Fruit fly (Drosophila melanogaster) whole organism: ENCODE measurements around the gene dysf.
A peak's percentile ranks its signal among the peaks of the same experiment; 100 is the strongest.

Source experiments
- CG8478 ChIP-seq: fragments of >200 bp; optimal IDR thresholded peaks from 2 replicates; lab custom pipeline; 2018; ENCODE audit warnings: inconsistent platforms
- Dll ChIP-seq: fragments of >200 bp; optimal IDR thresholded peaks from 2 replicates; lab custom pipeline; 2017
- EcR ChIP-seq, 2 experiments: fragments of >200 bp; optimal IDR thresholded peaks; 2 replicates each; lab custom pipeline; 2017; ENCODE audit warnings: missing biosample characterization in 2 of 2, missing genetic modification characterization in 2 of 2, missing genetic modification reagents in 2 of 2
- pan ChIP-seq: fragments of >200 bp; optimal IDR thresholded peaks from 2 replicates; lab custom pipeline; 2017
- psq ChIP-seq: fragments of >200 bp; optimal IDR thresholded peaks from 2 replicates; lab custom pipeline; 2017
- usp ChIP-seq: fragments of >200 bp; optimal IDR thresholded peaks from 2 replicates; lab custom pipeline; 2017; ENCODE audit warnings: missing biosample characterization, missing genetic modification characterization, mixed read lengths

DNA sequence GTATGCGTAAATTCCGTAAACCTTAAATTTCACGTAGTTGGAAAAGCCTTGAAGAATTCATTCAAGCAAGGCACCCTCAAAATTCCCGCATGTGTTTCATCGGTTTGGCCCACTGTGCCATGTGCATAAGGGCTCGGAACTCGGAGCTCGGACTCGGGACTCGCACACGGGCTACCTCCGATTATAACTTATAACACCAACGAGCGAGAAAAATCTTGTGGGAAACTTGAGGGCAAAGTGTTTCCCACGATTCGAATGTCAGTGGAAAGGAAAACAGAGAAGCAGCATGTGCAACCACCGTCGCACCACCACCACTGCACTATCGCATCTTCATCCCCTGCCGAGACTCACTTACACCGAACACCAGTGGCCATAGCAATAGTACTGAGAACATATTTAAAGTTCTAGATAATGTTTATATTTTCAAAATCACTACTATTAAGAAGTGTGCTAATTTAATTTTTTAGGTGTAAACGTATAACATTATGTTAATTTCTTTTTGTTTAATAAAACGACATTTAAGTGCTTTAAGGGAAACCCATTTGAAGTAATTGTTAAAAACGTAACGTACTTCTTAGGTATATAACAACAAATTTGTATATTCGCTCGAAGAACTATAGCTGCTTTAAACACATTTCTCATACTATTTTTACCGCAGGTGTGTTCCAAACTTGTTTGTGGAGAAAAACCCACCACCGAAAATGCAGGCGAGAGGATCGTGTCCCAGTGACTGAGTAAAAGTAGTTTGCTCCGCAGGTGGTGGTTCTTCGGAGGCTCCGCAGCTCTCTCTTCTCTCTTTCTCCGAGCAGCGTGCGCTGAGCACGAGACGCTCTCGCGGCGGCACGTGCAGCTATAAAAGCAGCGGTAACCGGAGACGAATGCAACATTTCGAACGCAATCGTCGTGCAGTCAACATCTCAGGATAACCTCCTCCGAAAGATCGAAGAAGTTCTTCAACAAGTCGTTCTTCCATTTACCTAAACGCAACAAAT lies 62.1 kb downstream of the dysf start:
- TF ChIP-seq Dll (lab: Kevin White, UChicago), result peak; percentile 65
- TF ChIP-seq psq (lab: Kevin White, UChicago), result no peak
- TF ChIP-seq usp (GFP tag; lab: Kevin White, UChicago), result no peak
- no peak for TF ChIP-seq pan (lab: Kevin White, UChicago)
- no peak for TF ChIP-seq CG8478 (lab: Kevin White, UChicago)
- TF ChIP-seq EcR (GFP tag; optimal IDR thresholded peaks at IDR 0.05; lab: Kevin White, UChicago), result no peak
